Fruit fly (Drosophila melanogaster): ENCODE results near the gene CG31249.

Gene CG31249

DNA sequence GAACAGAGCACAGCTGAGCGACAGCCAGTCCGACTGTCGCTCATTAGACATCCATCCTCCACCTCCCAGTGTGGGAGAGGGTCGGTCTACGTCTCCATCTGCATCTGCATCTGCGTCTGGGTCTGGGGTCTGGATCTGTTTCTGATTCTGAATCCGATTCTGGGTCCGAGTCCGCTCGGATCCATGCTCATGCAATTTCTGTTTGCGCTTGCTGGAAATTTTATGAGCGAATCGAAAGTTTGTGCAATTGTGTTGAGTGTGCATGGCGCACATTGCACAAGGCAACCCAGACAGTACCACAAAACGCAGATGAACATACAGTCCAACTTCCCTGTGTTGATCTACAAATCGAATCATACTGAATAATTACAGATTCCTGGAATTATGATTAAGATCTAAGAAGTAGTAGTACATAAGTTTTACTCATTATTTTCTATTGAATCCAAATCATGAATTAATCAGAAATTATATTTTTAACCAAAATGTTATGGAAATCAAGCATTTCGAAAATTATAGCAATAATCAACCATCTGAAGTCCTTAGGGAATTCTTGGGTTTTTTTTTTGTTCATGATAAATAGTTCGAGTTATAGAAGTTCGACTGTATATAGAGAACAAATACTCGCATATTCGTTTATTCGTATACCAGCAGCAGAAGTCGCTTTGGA is 16.3 kb upstream of the CG31249 start (continued):
- TF ChIP-seq CG6276 (GFP tag; optimal IDR thresholded peaks at IDR 0.05) (peak; percentile 97), Ets21C (GFP tag; optimal IDR thresholded peaks at IDR 0.05) (peak; percentile 91), CG3032 (tag; optimal IDR thresholded peaks at IDR 0.05) (peak; percentile 90), Smox (GFP tag; optimal IDR thresholded peaks at IDR 0.05) (peak; percentile 94), CG3919 (GFP tag; optimal IDR thresholded peaks at IDR 0.05) (peak; percentile 98), fd85E (GFP tag; optimal IDR thresholded peaks at IDR 0.05) (peak; percentile 79), OdsH (GFP tag; optimal IDR thresholded peaks at IDR 0.05) (peak; percentile 98), CG34406 (GFP tag; optimal IDR thresholded peaks at IDR 0.05) (peak; percentile 94), esn (GFP tag; optimal IDR thresholded peaks at IDR 0.05) (peak; percentile 96), pdm3 (GFP tag; optimal IDR thresholded peaks at IDR 0.05) (peak; percentile 97), CG11902 (GFP tag; optimal IDR thresholded peaks at IDR 0.05) (peak; percentile 94), CG7368 (GFP tag; optimal IDR thresholded peaks at IDR 0.05) (peak; percentile 95), CG32006 (GFP tag; optimal IDR thresholded peaks at IDR 0.05) (peak; percentile 98), acj6 (GFP tag; optimal IDR thresholded peaks at IDR 0.05) (peak; percentile 96), ss (GFP tag; optimal IDR thresholded peaks at IDR 0.05) (peak; percentile 86 to 91), CG10631 (GFP tag; optimal IDR thresholded peaks at IDR 0.05) (peak; percentile 96), Hr4 (GFP tag; optimal IDR thresholded peaks at IDR 0.05) (peak; percentile 98), Hr38 (GFP tag; optimal IDR thresholded peaks at IDR 0.05) (peak; percentile 40), salr (GFP tag; optimal IDR thresholded peaks at IDR 0.05) (peak; percentile 78 to 98), Lpt (GFP tag; optimal IDR thresholded peaks at IDR 0.05) (peak; percentile 90), Ets96B (tag; optimal IDR thresholded peaks at IDR 0.05) (peak; percentile 93), eg (GFP tag; IDR thresholded peaks at IDR 0.05) (peak; percentile 94), CG4318 (GFP tag; optimal IDR thresholded peaks at IDR 0.05) (peak; percentile 94), CG8319 (GFP tag; optimal IDR thresholded peaks at IDR 0.05) (peak; percentile 93), CG6808 (GFP tag; optimal IDR thresholded peaks at IDR 0.05) (peak; percentile 94), Eip75B (GFP tag; optimal IDR thresholded peaks at IDR 0.05) (peak; percentile 97), topi (GFP tag; optimal IDR thresholded peaks at IDR 0.05) (peak; percentile 96), CG8632 (GFP tag; optimal IDR thresholded peaks at IDR 0.05) (peak; percentile 94), svp (GFP tag) (peak; percentile 96)

DNA sequence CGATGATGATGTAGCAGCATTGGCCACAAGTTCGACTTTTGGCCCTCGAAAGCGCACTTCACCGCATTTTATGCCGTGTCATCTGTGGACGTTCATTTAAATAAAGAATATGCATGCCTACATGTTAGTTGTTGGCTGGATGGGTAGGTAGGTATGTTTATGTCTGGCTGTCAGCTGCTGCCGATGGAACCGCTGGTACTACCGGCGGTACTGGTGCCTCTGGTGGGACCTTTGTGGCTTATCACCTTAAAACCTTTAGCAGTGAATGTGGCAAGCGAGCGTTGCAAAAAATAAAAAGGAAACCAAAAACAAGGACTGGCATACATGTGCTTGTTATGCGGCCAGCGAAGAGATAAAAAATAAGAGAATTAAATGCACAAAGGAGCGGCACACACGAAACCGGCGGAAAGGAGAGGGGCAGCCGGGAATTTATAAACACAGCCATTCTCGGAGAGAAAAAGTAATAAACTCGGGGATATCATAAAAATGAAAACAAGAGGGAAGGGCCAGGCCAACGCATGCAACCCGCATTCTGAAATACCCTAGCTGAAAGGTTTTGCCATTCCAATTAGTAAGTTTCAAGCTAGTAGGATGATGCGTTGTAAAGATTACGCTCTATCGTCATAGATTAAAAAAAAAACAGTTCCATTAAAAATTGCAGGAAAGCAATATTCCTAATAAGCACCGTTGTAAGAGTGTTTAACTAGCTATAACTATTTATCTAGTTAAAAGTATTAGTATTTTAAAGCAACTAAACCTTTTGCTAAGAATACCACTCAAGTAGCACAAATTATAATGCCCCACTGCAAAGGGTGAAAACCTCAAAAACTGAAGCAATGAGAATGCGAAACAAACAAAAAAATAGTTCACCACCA is 15.3 kb upstream of the CG31249 start:
- TF ChIP-seq Eip78C (GFP tag), result peak; percentile 95
- no peak for TF ChIP-seq Eip93F (GFP tag; optimal IDR thresholded peaks at IDR 0.05)
- peak; percentile 68 to 69 for TF ChIP-seq salr (GFP tag; optimal IDR thresholded peaks at IDR 0.05)
- TF ChIP-seq Met (GFP tag; optimal IDR thresholded peaks at IDR 0.05), result peak; percentile 77
- peak; percentile 49 for TF ChIP-seq CG3919 (GFP tag; optimal IDR thresholded peaks at IDR 0.05)
- peak; percentile 66 for TF ChIP-seq CG8319 (GFP tag; optimal IDR thresholded peaks at IDR 0.05)
- peak; percentile 81 for TF ChIP-seq CG32006 (GFP tag; optimal IDR thresholded peaks at IDR 0.05)
- TF ChIP-seq CG6792 (GFP tag; optimal IDR thresholded peaks at IDR 0.05), result peak; percentile 69
- peak; percentile 84 for TF ChIP-seq CG10631 (GFP tag; optimal IDR thresholded peaks at IDR 0.05)
- peak; percentile 24 for TF ChIP-seq CG11902 (GFP tag; optimal IDR thresholded peaks at IDR 0.05)
- TF ChIP-seq eg (GFP tag; IDR thresholded peaks at IDR 0.05), result peak; percentile 53; the same call in 1 of the 3 replicates
- TF ChIP-seq fkh (GFP tag; optimal IDR thresholded peaks at IDR 0.05), result no peak
- peak; percentile 83 for TF ChIP-seq Ets96B (tag; optimal IDR thresholded peaks at IDR 0.05)
- peak; percentile 58 for TF ChIP-seq cyc (GFP tag; optimal IDR thresholded peaks at IDR 0.05)
- peak; percentile 39 for TF ChIP-seq CG9139 (GFP tag; optimal IDR thresholded peaks at IDR 0.05)
- peak; percentile 62 for TF ChIP-seq Hr4 (GFP tag; optimal IDR thresholded peaks at IDR 0.05)
- peak; percentile 77 for TF ChIP-seq CG34406 (GFP tag; optimal IDR thresholded peaks at IDR 0.05)
- TF ChIP-seq Hr38 (GFP tag; optimal IDR thresholded peaks at IDR 0.05), result no peak
- no peak for TF ChIP-seq CG6163 (GFP tag; IDR thresholded peaks at IDR 0.05)
- peak; percentile 75 for TF ChIP-seq lz (GFP tag; optimal IDR thresholded peaks at IDR 0.05)
- peak; percentile 74 for TF ChIP-seq CG8119 (GFP tag; IDR thresholded peaks at IDR 0.05)
- TF ChIP-seq Ets21C (GFP tag; optimal IDR thresholded peaks at IDR 0.05), result peak; percentile 52
- TF ChIP-seq CG10669 (GFP tag; optimal IDR thresholded peaks at IDR 0.05), result peak; percentile 81
- peak; percentile 87 for TF ChIP-seq acj6 (GFP tag; optimal IDR thresholded peaks at IDR 0.05)
- TF ChIP-seq Eip75B (GFP tag; optimal IDR thresholded peaks at IDR 0.05), result peak; percentile 84
- peak; percentile 90 for TF ChIP-seq CG3032 (tag; optimal IDR thresholded peaks at IDR 0.05)
- peak; percentile 3 for TF ChIP-seq CG6276 (GFP tag; optimal IDR thresholded peaks at IDR 0.05)
- no peak for TF ChIP-seq Lpt (GFP tag; optimal IDR thresholded peaks at IDR 0.05)
- TF ChIP-seq CG4318 (GFP tag; optimal IDR thresholded peaks at IDR 0.05), result peak; percentile 34
- peak; percentile 75 for TF ChIP-seq CG31627 (GFP tag; optimal IDR thresholded peaks at IDR 0.05)
- peak; percentile 86 for TF ChIP-seq OdsH (GFP tag; optimal IDR thresholded peaks at IDR 0.05)
- peak; percentile 52 for TF ChIP-seq CG11762 (GFP tag; optimal IDR thresholded peaks at IDR 0.05; ENCODE audit: insufficient read depth)
- TF ChIP-seq Blimp-1 (GFP tag; optimal IDR thresholded peaks at IDR 0.05), result peak; percentile 5
- TF ChIP-seq pdm3 (GFP tag; optimal IDR thresholded peaks at IDR 0.05), result peak; percentile 86
- peak; percentile 90 for TF ChIP-seq svp (GFP tag)
